Fruit fly (Drosophila melanogaster): ENCODE data around the gene CG34456.

Gene CG34456

DNA sequence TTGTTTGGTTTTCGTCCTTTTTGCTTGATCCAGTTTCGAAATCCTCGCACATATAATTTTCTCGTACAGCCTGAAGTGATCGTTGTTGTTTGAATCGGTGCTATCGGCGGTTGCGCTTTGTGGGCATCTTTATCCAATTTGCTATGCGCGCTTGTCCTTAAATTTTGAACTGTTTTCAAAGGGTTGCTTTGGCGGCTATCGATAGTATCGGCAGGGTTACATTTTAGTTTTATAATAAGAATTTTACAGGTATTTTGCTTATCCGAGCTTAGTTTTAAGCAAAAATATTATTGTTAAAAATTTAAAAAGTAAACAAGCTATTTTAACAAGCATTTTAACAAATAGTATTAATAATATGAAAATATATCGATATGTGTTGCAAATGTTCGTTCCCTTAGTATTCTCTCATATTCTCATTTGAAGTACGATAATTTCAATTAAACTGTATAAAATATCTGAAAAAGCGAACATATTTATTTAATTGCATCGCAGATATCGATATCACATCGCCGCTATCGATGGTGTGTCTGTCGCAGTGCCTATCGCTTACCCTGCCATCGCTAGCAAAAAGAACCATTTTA lies 5.0 kb downstream of the CG34456 start, which contains the start of the genes Klp67A and CG4452 (continued):
- peak; percentile 4 for TF ChIP-seq CG17359 (tag; optimal IDR thresholded peaks at IDR 0.05)
- peak; percentile 52 for TF ChIP-seq twi (tag; optimal IDR thresholded peaks at IDR 0.05)
- TF ChIP-seq dysf (GFP tag; IDR thresholded peaks at IDR 0.05) = peak; percentile 34; the same call in 2 of the 3 replicates
- TF ChIP-seq Xrp1 (GFP tag; IDR thresholded peaks at IDR 0.05) = peak; percentile 23; the same call in 1 of the 2 replicates
- TF ChIP-seq gro (GFP tag; optimal IDR thresholded peaks at IDR 0.05) = no peak
- no peak for TF ChIP-seq CG6272 (GFP tag; IDR thresholded peaks at IDR 0.05)
- TF ChIP-seq bsh (GFP tag; optimal IDR thresholded peaks at IDR 0.05) = peak in 1 of 2 experiments; percentile 23
- no peak for TF ChIP-seq Elba2 (GFP tag; optimal IDR thresholded peaks at IDR 0.05)
- peak; percentile 79 for TF ChIP-seq CG12659 (GFP tag; optimal IDR thresholded peaks at IDR 0.05)
- no peak for TF ChIP-seq CG5180 (GFP tag; optimal IDR thresholded peaks at IDR 0.05)
- peak; percentile 52 for TF ChIP-seq Rfx (GFP tag; IDR thresholded peaks at IDR 0.05)
- no peak for TF ChIP-seq Hmx (GFP tag; optimal IDR thresholded peaks at IDR 0.05)
- TF ChIP-seq CG18011 (GFP tag; optimal IDR thresholded peaks at IDR 0.05) = peak; percentile 11
- TF ChIP-seq Stat92E (GFP tag; optimal IDR thresholded peaks at IDR 0.05) = no peak
- TF ChIP-seq CG3281 (GFP tag; optimal IDR thresholded peaks at IDR 0.05) = peak; percentile 29
- 0 out of 2 replicates have a peak, but pooled peaks have one; percentile 34 for TF ChIP-seq al (GFP tag; IDR thresholded peaks at IDR 0.05)

DNA sequence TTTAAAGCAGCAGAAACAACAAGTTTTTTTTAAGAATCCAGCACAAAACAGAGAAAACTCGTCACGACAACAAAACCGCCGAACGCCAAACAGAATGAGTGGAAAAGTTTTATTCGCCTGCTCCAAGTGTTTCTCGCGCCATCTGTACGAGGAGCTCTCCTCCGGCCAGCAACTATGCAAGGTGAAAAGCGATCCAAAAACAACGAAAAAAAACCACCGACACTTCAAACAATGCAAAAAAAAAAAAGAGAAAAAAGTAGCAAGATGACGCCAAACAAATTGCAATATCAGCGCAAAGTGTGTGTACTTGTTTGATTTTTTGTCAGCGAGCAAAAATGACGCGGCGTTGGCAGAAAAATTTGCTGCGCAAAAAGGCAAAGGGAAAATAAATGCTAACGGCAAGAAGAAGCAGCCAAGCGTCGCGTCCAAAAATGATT lies 5.5 kb downstream of the CG34456 start:
- no peak for TF ChIP-seq Xrp1 (GFP tag; IDR thresholded peaks at IDR 0.05)
- TF ChIP-seq zen2 (GFP tag; IDR thresholded peaks at IDR 0.05; ENCODE audit: partially characterized antibody) = no peak
- peak; percentile 87 for TF ChIP-seq CG17385 (GFP tag; optimal IDR thresholded peaks at IDR 0.05)
- TF ChIP-seq knrl (GFP tag; IDR thresholded peaks at IDR 0.05; ENCODE audit: partially characterized antibody) = 0 out of 3 replicates have a peak, but pooled peaks have one; percentile 41
- TF ChIP-seq CG14050 (GFP tag; IDR thresholded peaks at IDR 0.05) = 0 out of 3 replicates have a peak, but pooled peaks have one; percentile 1
- peak; percentile 90 for TF ChIP-seq nom (GFP tag; optimal IDR thresholded peaks at IDR 0.05)
- no peak for TF ChIP-seq CG10321 (GFP tag; IDR thresholded peaks at IDR 0.05)
- TF ChIP-seq E2f1 (GFP tag; IDR thresholded peaks at IDR 0.05) = no peak
- no peak for TF ChIP-seq ems (GFP tag; optimal IDR thresholded peaks at IDR 0.05)
- peak; percentile 44 for TF ChIP-seq CG13624 (GFP tag; optimal IDR thresholded peaks at IDR 0.05)
- peak; percentile 65 for TF ChIP-seq MESR4 (GFP tag; optimal IDR thresholded peaks at IDR 0.05)
- no peak for TF ChIP-seq CG6683 (GFP tag; optimal IDR thresholded peaks at IDR 0.05)
- TF ChIP-seq YL-1 (GFP tag; optimal IDR thresholded peaks at IDR 0.05) = peak; percentile 31
- no peak for TF ChIP-seq gsb (GFP tag; IDR thresholded peaks at IDR 0.05)
- TF ChIP-seq rib (GFP tag; IDR thresholded peaks at IDR 0.05) = no peak
- peak; percentile 5 for TF ChIP-seq kah (GFP tag; optimal IDR thresholded peaks at IDR 0.05)
- TF ChIP-seq Drgx (GFP tag; IDR thresholded peaks at IDR 0.05) = peak; percentile 51; the same call in 1 of the 2 replicates
- TF ChIP-seq sqz (GFP tag; optimal IDR thresholded peaks at IDR 0.05) = peak; percentile 41
- TF ChIP-seq Scr (GFP tag; IDR thresholded peaks at IDR 0.05; ENCODE audit: partially characterized antibody) = no peak
- no peak for TF ChIP-seq CG9797 (GFP tag; optimal IDR thresholded peaks at IDR 0.05)
- peak; percentile 53 for TF ChIP-seq CHES-1-like (GFP tag; optimal IDR thresholded peaks at IDR 0.05)
- no peak for TF ChIP-seq Med (GFP tag)
- TF ChIP-seq CG10267 (tag; optimal IDR thresholded peaks at IDR 0.05) = no peak
- TF ChIP-seq CG4617 (GFP tag; optimal IDR thresholded peaks at IDR 0.05; ENCODE audit: borderline replicate concordance) = peak; percentile 25
- no peak for TF ChIP-seq nerfin-1 (tag; optimal IDR thresholded peaks at IDR 0.05)
- peak in 1 of 2 experiments; percentile 81 for TF ChIP-seq bsh (GFP tag; optimal IDR thresholded peaks at IDR 0.05)

Data from whole organism, embryonic.